Fruit fly (Drosophila melanogaster) whole organism, embryonic: ENCODE measurements around the gene foxo.

Experiments
- Abd-B ChIP-seq: fragments of 200-800 bp; sonication (Bioruptor generic); optimal IDR thresholded peaks from 2 replicates; lab custom pipeline; 2018; ENCODE audit warnings: missing biosample characterization, mild to moderate bottlenecking, missing genetic modification characterization, moderate library complexity
- Antp ChIP-seq: fragments of 200-800 bp; sonication (Bioruptor generic); optimal IDR thresholded peaks from 3 replicates; lab custom pipeline; 2016; ENCODE audit warnings: missing biosample characterization, missing genetic modification characterization
- CG10654 ChIP-seq: fragments of 200-800 bp; sonication (Bioruptor generic); optimal IDR thresholded peaks from 2 replicates; lab custom pipeline; 2016; ENCODE audit warnings: missing biosample characterization, missing genetic modification characterization
- CG11093 ChIP-seq: fragments of 200-800 bp; sonication (Bioruptor generic); IDR thresholded peaks from 3 replicates; pipeline ENCODE4 v1.3.6; 2022; ENCODE audit warnings: missing biosample characterization, missing genetic modification characterization
- CG11504 ChIP-seq: fragments of 200-800 bp; sonication (Bioruptor generic); optimal IDR thresholded peaks from 3 replicates; lab custom pipeline; 2019; ENCODE audit warnings: missing biosample characterization, mild to moderate bottlenecking, missing genetic modification characterization, moderate library complexity
- CG14860 ChIP-seq: fragments of 200-800 bp; sonication (Bioruptor generic); IDR thresholded peaks from 3 replicates; pipeline ENCODE4 v1.3.6; 2022; ENCODE audit warnings: missing biosample characterization, missing genetic modification characterization; ENCODE audit not compliant: partially characterized antibody
- CG1529 ChIP-seq: fragments of 200-800 bp; sonication (Bioruptor generic); optimal IDR thresholded peaks from 3 replicates; lab custom pipeline; 2018; ENCODE audit warnings: missing biosample characterization, missing genetic modification characterization
- CG17829 ChIP-seq: fragments of 200-800 bp; optimal IDR thresholded peaks from 2 replicates; lab custom pipeline; 2019; ENCODE audit warnings: missing biosample characterization, mild to moderate bottlenecking, missing genetic modification characterization, moderate library complexity
- CG1792 ChIP-seq: fragments of 200-800 bp; sonication (Bioruptor generic); optimal IDR thresholded peaks from 2 replicates; lab custom pipeline; 2016; ENCODE audit warnings: missing biosample characterization, missing genetic modification characterization
- CG2120 ChIP-seq: fragments of 200-800 bp; sonication (Bioruptor generic); optimal IDR thresholded peaks from 3 replicates; lab custom pipeline; 2016; ENCODE audit warnings: missing biosample characterization, missing genetic modification characterization
- CG31441 ChIP-seq: fragments of 200-800 bp; sonication (Bioruptor generic); IDR thresholded peaks from 2 replicates; pipeline ENCODE4 v1.3.6; 2022; ENCODE audit warnings: missing biosample characterization, missing genetic modification characterization
- CG33557 ChIP-seq: fragments of 200-800 bp; sonication (Bioruptor generic); optimal IDR thresholded peaks from 2 replicates; lab custom pipeline; 2019; ENCODE audit warnings: missing biosample characterization, mild to moderate bottlenecking, missing genetic modification characterization, moderate library complexity
- CG5180 ChIP-seq: fragments of 200-800 bp; sonication (Bioruptor generic); optimal IDR thresholded peaks from 3 replicates; lab custom pipeline; 2017; ENCODE audit warnings: missing biosample characterization, missing genetic modification characterization, mild to moderate bottlenecking, moderate library complexity, missing genetic modification reagents
- CG5953 ChIP-seq: fragments of 200-800 bp; sonication (Bioruptor generic); IDR thresholded peaks from 2 replicates; pipeline ENCODE4 v1.3.6; 2022; ENCODE audit warnings: missing biosample characterization, missing genetic modification characterization
- CG6791 ChIP-seq: fragments of 200-800 bp; sonication (Bioruptor generic); IDR thresholded peaks from 3 replicates; pipeline ENCODE4 v1.3.6; 2022; ENCODE audit warnings: missing biosample characterization, missing genetic modification characterization; ENCODE audit not compliant: partially characterized antibody
- CG9609 ChIP-seq: fragments of 200-800 bp; sonication (Bioruptor generic); optimal IDR thresholded peaks from 3 replicates; lab custom pipeline; 2016; ENCODE audit warnings: missing biosample characterization, missing genetic modification characterization
- CG9876 ChIP-seq: fragments of 200-800 bp; sonication (Bioruptor generic); optimal IDR thresholded peaks from 2 replicates; lab custom pipeline; 2016; ENCODE audit warnings: missing biosample characterization, missing genetic modification characterization
- CG9932 ChIP-seq: fragments of 200-800 bp; sonication (Bioruptor generic); IDR thresholded peaks from 2 replicates; pipeline ENCODE4 v1.3.6; 2022; ENCODE audit warnings: missing biosample characterization, missing genetic modification characterization
- Camta ChIP-seq: fragments of 200-800 bp; sonication (Bioruptor generic); optimal IDR thresholded peaks from 2 replicates; lab custom pipeline; 2016; ENCODE audit warnings: missing biosample characterization, missing genetic modification characterization
- Drgx ChIP-seq: fragments of 200-800 bp; sonication (Bioruptor generic); IDR thresholded peaks from 2 replicates; pipeline ENCODE4 v1.3.6; 2022; ENCODE audit warnings: missing biosample characterization, missing genetic modification characterization
- HLH54F ChIP-seq: fragments of 200-800 bp; sonication (Bioruptor generic); optimal IDR thresholded peaks from 3 replicates; lab custom pipeline; 2016; ENCODE audit warnings: missing biosample characterization, missing genetic modification characterization
- Hr39 ChIP-seq: fragments of >200 bp; optimal IDR thresholded peaks from 2 replicates; lab custom pipeline; 2017
- Lhr ChIP-seq: fragments of 200-800 bp; sonication (Bioruptor generic); optimal IDR thresholded peaks from 3 replicates; lab custom pipeline; 2017; ENCODE audit warnings: mild to moderate bottlenecking, missing biosample characterization, missing genetic modification reagents, missing genetic modification characterization
- TFAM ChIP-seq: fragments of 200-800 bp; sonication (Bioruptor generic); optimal IDR thresholded peaks from 2 replicates; lab custom pipeline; 2017; ENCODE audit warnings: missing biosample characterization, missing genetic modification characterization, inconsistent platforms
- bcd ChIP-seq: fragments of 200-800 bp; sonication (Bioruptor generic); optimal IDR thresholded peaks from 2 replicates; lab custom pipeline; 2017; ENCODE audit warnings: missing biosample characterization, mild to moderate bottlenecking, missing genetic modification characterization
- bsh ChIP-seq, 2 experiments: fragments of 200-800 bp; sonication (Bioruptor generic); optimal IDR thresholded peaks; 2 replicates each; lab custom pipeline; 2017 to 2018; ENCODE audit warnings: mild to moderate bottlenecking in 2 of 2, missing biosample characterization in 2 of 2, missing genetic modification characterization in 2 of 2, moderate library complexity in 1 of 2
- btn ChIP-seq: fragments of 200-800 bp; sonication (Bioruptor generic); optimal IDR thresholded peaks from 2 replicates; lab custom pipeline; 2016; ENCODE audit warnings: missing biosample characterization, missing genetic modification characterization
- chif ChIP-seq, 2 experiments: fragments of 200-800 bp; sonication (Bioruptor generic); optimal IDR thresholded peaks; 3 replicates each; lab custom pipeline; 2016; ENCODE audit warnings: missing biosample characterization in 2 of 2, missing genetic modification characterization in 2 of 2
- en ChIP-seq: fragments of 200-800 bp; sonication (Bioruptor generic); optimal IDR thresholded peaks from 2 replicates; lab custom pipeline; 2016; ENCODE audit warnings: missing biosample characterization, missing genetic modification characterization
- fd64A ChIP-seq: fragments of 200-800 bp; sonication (Bioruptor generic); optimal IDR thresholded peaks from 3 replicates; lab custom pipeline; 2018; ENCODE audit warnings: missing biosample characterization, mild to moderate bottlenecking, missing genetic modification characterization
- gfzf ChIP-seq: fragments of 200-800 bp; sonication (Bioruptor generic); optimal IDR thresholded peaks from 2 replicates; lab custom pipeline; 2016; ENCODE audit warnings: missing biosample characterization, mild to moderate bottlenecking, missing genetic modification characterization, moderate library complexity
- gro ChIP-seq: fragments of 200-800 bp; sonication (Bioruptor generic); optimal IDR thresholded peaks from 2 replicates; lab custom pipeline; 2016; ENCODE audit warnings: missing biosample characterization, missing genetic modification characterization
- ind ChIP-seq: fragments of 200-800 bp; sonication (Bioruptor generic); optimal IDR thresholded peaks from 3 replicates; lab custom pipeline; 2016; ENCODE audit warnings: missing biosample characterization, missing genetic modification characterization
- kah ChIP-seq: fragments of 200-800 bp; sonication (Bioruptor generic); optimal IDR thresholded peaks from 2 replicates; lab custom pipeline; 2018; ENCODE audit warnings: missing biosample characterization, mild to moderate bottlenecking, missing genetic modification characterization
- knrl ChIP-seq: fragments of 200-800 bp; sonication (Bioruptor generic); IDR thresholded peaks from 3 replicates; pipeline ENCODE4 v1.3.6; 2022; ENCODE audit warnings: missing biosample characterization, missing genetic modification characterization; ENCODE audit not compliant: partially characterized antibody
- maf-S ChIP-seq: fragments of 200-800 bp; sonication (Bioruptor generic); optimal IDR thresholded peaks from 2 replicates; lab custom pipeline; 2016; ENCODE audit warnings: missing biosample characterization, missing genetic modification characterization
- mam ChIP-seq: fragments of 200-800 bp; sonication (Bioruptor generic); optimal IDR thresholded peaks from 3 replicates; lab custom pipeline; 2016; ENCODE audit warnings: missing biosample characterization, missing genetic modification characterization
- nom ChIP-seq: fragments of 200-800 bp; sonication (Bioruptor generic); optimal IDR thresholded peaks from 2 replicates; lab custom pipeline; 2017; ENCODE audit warnings: missing biosample characterization, missing genetic modification characterization, mild to moderate bottlenecking, moderate library complexity, missing genetic modification reagents
- pan ChIP-seq, 4 experiments: fragments of >200 bp in 3 of 4; fragments of 200-800 bp in 1 of 4; sonication (Bioruptor generic) in 1 of 4; optimal IDR thresholded peaks in 3 of 4; IDR thresholded peaks in 1 of 4; 2 replicates each; pipeline versions ENCODE4 v1.3.6 to Lab custom; 2017 to 2022; ENCODE audit warnings: missing biosample characterization in 2 of 4, missing genetic modification characterization in 2 of 4, mixed read lengths in 1 of 4
- pfk ChIP-seq: fragments of 200-800 bp; sonication (Bioruptor generic); optimal IDR thresholded peaks from 2 replicates; lab custom pipeline; 2018; ENCODE audit warnings: missing biosample characterization, mild to moderate bottlenecking, missing genetic modification characterization, moderate library complexity
- pho ChIP-seq: fragments of 200-800 bp; sonication (Bioruptor generic); optimal IDR thresholded peaks from 2 replicates; lab custom pipeline; 2016; ENCODE audit warnings: missing biosample characterization, missing genetic modification characterization
- pita ChIP-seq: fragments of 200-800 bp; sonication (Bioruptor generic); optimal IDR thresholded peaks from 2 replicates; lab custom pipeline; 2017; ENCODE audit warnings: missing biosample characterization, mild to moderate bottlenecking, missing genetic modification characterization
- prd ChIP-seq, 3 experiments: fragments of >200 bp in 2 of 3; fragments of 200-800 bp in 1 of 3; sonication (Bioruptor generic) in 1 of 3; optimal IDR thresholded peaks in 2 of 3; IDR thresholded peaks in 1 of 3; 2 replicates in 2 of 3; 3 replicates in 1 of 3; pipeline versions ENCODE4 v1.3.6 to Lab custom; 2017 to 2022; ENCODE audit warnings: missing biosample characterization in 1 of 3, missing genetic modification characterization in 1 of 3
- ranshi ChIP-seq: fragments of 200-800 bp; sonication (Bioruptor generic); IDR thresholded peaks from 2 replicates; pipeline ENCODE4 v1.3.6; 2022; ENCODE audit warnings: missing biosample characterization, missing genetic modification characterization
- row ChIP-seq: fragments of 200-800 bp; sonication (Bioruptor generic); IDR thresholded peaks from 3 replicates; pipeline ENCODE4 v1.3.6; 2022; ENCODE audit warnings: missing biosample characterization, missing genetic modification characterization
- slbo ChIP-seq: fragments of 200-800 bp; sonication (Bioruptor generic); IDR thresholded peaks from 2 replicates; pipeline ENCODE4 v1.3.6; 2022; ENCODE audit warnings: missing biosample characterization, missing genetic modification characterization
- slou ChIP-seq: fragments of 200-800 bp; sonication (Bioruptor generic); optimal IDR thresholded peaks from 3 replicates; lab custom pipeline; 2016; ENCODE audit warnings: missing biosample characterization, missing genetic modification characterization
- sr ChIP-seq: fragments of 200-800 bp; sonication (Bioruptor generic); IDR thresholded peaks from 3 replicates; pipeline ENCODE4 v1.3.6; 2022; ENCODE audit warnings: missing biosample characterization, missing genetic modification characterization
- tna ChIP-seq: fragments of 200-800 bp; sonication (Bioruptor generic); IDR thresholded peaks from 2 replicates; pipeline ENCODE4 v1.3.6; 2022; ENCODE audit warnings: missing biosample characterization, missing genetic modification characterization; ENCODE audit not compliant: partially characterized antibody
- vfl ChIP-seq: fragments of 200-800 bp; sonication (Bioruptor generic); optimal IDR thresholded peaks from 2 replicates; lab custom pipeline; 2016; ENCODE audit warnings: missing biosample characterization, missing genetic modification characterization
- wor ChIP-seq: fragments of 200-800 bp; sonication (Bioruptor generic); IDR thresholded peaks from 2 replicates; pipeline ENCODE4 v1.3.6; 2022; ENCODE audit warnings: missing biosample characterization, missing genetic modification characterization

The foxo gene

DNA sequence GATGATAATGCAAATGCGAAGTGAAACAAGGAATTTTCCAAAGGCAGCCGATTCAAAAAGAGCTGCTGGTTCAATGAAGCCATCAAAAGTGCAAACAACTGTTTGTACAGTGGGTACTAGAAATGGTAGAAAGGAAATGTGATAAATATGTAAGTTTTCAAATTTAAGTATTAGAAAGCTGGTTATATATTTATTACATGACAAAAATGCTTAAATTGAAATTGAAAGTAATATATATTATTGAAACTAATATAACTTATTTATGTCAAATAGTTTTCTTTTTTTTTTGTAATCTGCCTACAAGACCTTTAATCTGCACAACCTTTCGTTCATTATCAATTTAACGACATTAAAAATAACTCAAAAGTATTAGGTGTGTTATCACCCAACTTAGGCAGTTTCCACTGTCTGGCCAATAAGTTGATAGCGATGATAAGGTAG lies 8.0 kb upstream of the foxo start (continued):
- no peak for TF ChIP-seq CG9876 (GFP tag; lab: Kevin White, UChicago)
- TF ChIP-seq CG9609 (GFP tag; lab: Kevin White, UChicago) = no peak
- no peak for TF ChIP-seq ind (GFP tag; lab: Kevin White, UChicago)
- no peak for TF ChIP-seq slou (GFP tag; lab: Kevin White, UChicago)
- no peak for TF ChIP-seq pita (GFP tag; lab: Kevin White, UChicago)
- no peak for TF ChIP-seq pan (optimal IDR thresholded peaks at IDR 0.05; lab: Kevin White, UChicago)
- TF ChIP-seq pan (GFP tag; optimal IDR thresholded peaks at IDR 0.05 in 1 of 2, IDR thresholded peaks at IDR 0.05 in 1 of 2) = no peak
- no peak for TF ChIP-seq CG1792
- peak in 1 of 2 experiments; percentile 13 for TF ChIP-seq bsh (GFP tag; optimal IDR thresholded peaks at IDR 0.05; lab: Kevin White, UChicago)
- no peak for TF ChIP-seq Hr39 (lab: Kevin White, UChicago)
- TF ChIP-seq wor = no peak
- TF ChIP-seq CG14860 (GFP tag; lab: Robert Waterston, UW) = no peak
- peak; percentile 20 for TF ChIP-seq CG2120 (GFP tag; lab: Kevin White, UChicago)
- no peak for TF ChIP-seq CG11093
- 0 out of 2 replicates have a peak, but pooled peaks have one; percentile 8 for TF ChIP-seq Drgx (GFP tag; lab: Robert Waterston, UW)
- TF ChIP-seq CG9932 (GFP tag; lab: Robert Waterston, UW) = no peak
- TF ChIP-seq tna (GFP tag; lab: Robert Waterston, UW) = no peak
- TF ChIP-seq Lhr (GFP tag; lab: Kevin White, UChicago) = no peak
- TF ChIP-seq CG5180 (GFP tag; lab: Kevin White, UChicago) = no peak
- TF ChIP-seq fd64A (GFP tag; lab: Kevin White, UChicago) = no peak
- TF ChIP-seq CG1529 (GFP tag; lab: Kevin White, UChicago) = no peak
- TF ChIP-seq Abd-B = no peak
- no peak for TF ChIP-seq kah (GFP tag; lab: Kevin White, UChicago)
- TF ChIP-seq pho = no peak
- no peak for TF ChIP-seq chif (GFP tag; optimal IDR thresholded peaks at IDR 0.05; lab: Kevin White, UChicago)
- TF ChIP-seq btn (GFP tag; lab: Kevin White, UChicago) = no peak
- TF ChIP-seq CG33557 (GFP tag; lab: Kevin White, UChicago) = no peak
- TF ChIP-seq sr (GFP tag; lab: Robert Waterston, UW) = no peak
- no peak for TF ChIP-seq CG10654
- TF ChIP-seq gfzf = no peak
- TF ChIP-seq mam (GFP tag; lab: Kevin White, UChicago) = no peak
- TF ChIP-seq slbo = peak; percentile 38; the same call in 1 of the 2 replicates
- no peak for TF ChIP-seq Camta (GFP tag; lab: Kevin White, UChicago)
- peak; percentile 62 for TF ChIP-seq row (GFP tag; lab: Robert Waterston, UW)
- no peak for TF ChIP-seq pfk (GFP tag; lab: Kevin White, UChicago)
- no peak for TF ChIP-seq nom (GFP tag; lab: Kevin White, UChicago)
- TF ChIP-seq TFAM (GFP tag; lab: Kevin White, UChicago) = no peak
- no peak for TF ChIP-seq ranshi (GFP tag; lab: Robert Waterston, UW)
- TF ChIP-seq CG11504 (tag; lab: Kevin White, UChicago) = peak; percentile 45
- TF ChIP-seq vfl (GFP tag; lab: Kevin White, UChicago) = no peak
- no peak for TF ChIP-seq CG17829
- peak; percentile 26; the same call in 1 of the 2 replicates for TF ChIP-seq CG31441 (GFP tag; lab: Robert Waterston, UW)
- no peak for TF ChIP-seq CG5953 (GFP tag; lab: Robert Waterston, UW)
- TF ChIP-seq HLH54F = no peak
- no peak for TF ChIP-seq maf-S (GFP tag; lab: Kevin White, UChicago)
- no peak for TF ChIP-seq bcd (GFP tag; lab: Kevin White, UChicago)
- no peak for TF ChIP-seq gro (GFP tag; lab: Kevin White, UChicago)
- no peak for TF ChIP-seq en
- no peak for TF ChIP-seq knrl (GFP tag; lab: Robert Waterston, UW)
- TF ChIP-seq prd (optimal IDR thresholded peaks at IDR 0.05; lab: Kevin White, UChicago) = no peak
- no peak for TF ChIP-seq prd (GFP tag; IDR thresholded peaks at IDR 0.05; lab: Robert Waterston, UW)
- no peak for TF ChIP-seq CG6791 (GFP tag; lab: Robert Waterston, UW)
- no peak for TF ChIP-seq Antp (GFP tag; lab: Kevin White, UChicago)
